Worm (Caenorhabditis elegans) whole organism, L4/young adult: ENCODE measurements around the gene C47E12.14.

ENCODE experiments used
- W03F9.2 ChIP-seq: fragments of 150-350 bp; optimal IDR thresholded peaks from 2 replicates; lab custom pipeline; 2014; ENCODE audit warnings: missing biosample characterization, missing genetic modification characterization
- dao-5 ChIP-seq: sonication (generic microtip); optimal IDR thresholded peaks from 2 replicates; lab custom pipeline; 2016; ENCODE audit warnings: missing genotype, missing genetic modification characterization, moderate library complexity, missing compliant biosample characterization
- him-1 ChIP-seq: sonication (generic microtip); optimal IDR thresholded peaks from 2 replicates; lab custom pipeline; 2016; ENCODE audit warnings: missing genotype, missing genetic modification reagents, missing genetic modification characterization, missing compliant biosample characterization

Gene C47E12.14

DNA sequence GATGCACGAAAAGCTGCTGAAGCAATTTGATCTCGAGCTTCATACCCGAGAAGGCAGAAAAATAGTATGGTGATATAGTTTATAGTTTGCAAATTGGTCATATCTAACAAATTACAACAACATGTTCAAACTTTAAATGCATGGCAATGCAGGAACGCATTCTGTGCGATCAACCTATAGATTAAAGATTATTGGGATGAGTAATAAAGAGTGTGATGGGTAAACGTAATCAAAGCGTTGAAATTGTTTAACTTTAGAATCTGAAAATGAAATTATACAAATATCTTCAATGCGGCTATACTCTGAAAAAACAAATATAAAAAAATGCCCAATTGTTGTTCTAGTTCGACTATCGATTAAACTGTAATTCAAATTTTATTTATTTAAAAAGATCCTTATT is at the start of gene C47E12.14:
C47E12.14 (minus strand) TSS at position 101 of the 400 bp plus-strand sequence.
- no peak for TF ChIP-seq W03F9.2 (tag; lab: Kevin White, UChicago)
- no peak for TF ChIP-seq him-1 (tag; lab: Kevin White, UChicago)
- TF ChIP-seq dao-5 (tag; lab: Kevin White, UChicago), result no peak

- TF ChIP-seq dao-5 (tag; lab: Kevin White, UChicago) (no peak), him-1 (tag; lab: Kevin White, UChicago) (no peak), W03F9.2 (tag; lab: Kevin White, UChicago) (no peak)
Observed at ce11 chrIV:10022991-10023390, 46.8 kb upstream of the C47E12.14 start, which contains the start of gene F44D12.8. F44D12.8 (plus strand) TSS chrIV:10023291.

ce11 chrIV:10021283-10021682 is 45.1 kb upstream of the C47E12.14 start, which contains the start of gene F44D12.19:
F44D12.19 (plus strand) TSS chrIV:10021583.
- no peak for TF ChIP-seq him-1 (tag; lab: Kevin White, UChicago)
- TF ChIP-seq dao-5 (tag; lab: Kevin White, UChicago), result no peak
- no peak for TF ChIP-seq W03F9.2 (tag; lab: Kevin White, UChicago)

ce11 chrIV:10017633-10018032 is 41.4 kb upstream of the C47E12.14 start, which contains the start of gene F44D12.2:
F44D12.2 (minus strand) TSS chrIV:10017733.
- TF ChIP-seq dao-5 (tag; lab: Kevin White, UChicago) (no peak), W03F9.2 (tag; lab: Kevin White, UChicago) (no peak), him-1 (tag; lab: Kevin White, UChicago) (no peak)

DNA sequence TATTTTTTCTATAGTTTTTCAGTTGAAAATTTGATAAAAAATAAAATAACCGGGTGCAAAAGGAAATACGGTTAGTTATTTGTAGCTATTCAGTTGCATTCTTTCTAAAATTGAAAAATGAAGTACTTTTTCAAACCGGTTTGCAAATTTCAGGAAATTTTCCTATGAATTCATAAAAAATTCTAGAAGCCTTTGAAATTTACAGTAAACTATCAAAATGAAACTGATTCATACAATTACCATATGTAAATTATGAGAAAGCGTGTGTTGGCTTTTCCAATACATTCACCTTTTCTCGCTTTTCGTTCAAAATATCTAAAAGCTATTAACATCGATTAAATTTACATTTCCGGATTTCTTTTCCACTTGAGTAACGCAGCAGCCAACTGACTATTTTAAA is 40.8 kb upstream of the C47E12.14 start, which contains the start of gene ent-7:
ent-7 (plus strand) TSS at position 301 of the 400 bp plus-strand sequence.
- TF ChIP-seq W03F9.2 (tag; lab: Kevin White, UChicago) (no peak), dao-5 (tag; lab: Kevin White, UChicago) (no peak), him-1 (tag; lab: Kevin White, UChicago) (no peak)

DNA sequence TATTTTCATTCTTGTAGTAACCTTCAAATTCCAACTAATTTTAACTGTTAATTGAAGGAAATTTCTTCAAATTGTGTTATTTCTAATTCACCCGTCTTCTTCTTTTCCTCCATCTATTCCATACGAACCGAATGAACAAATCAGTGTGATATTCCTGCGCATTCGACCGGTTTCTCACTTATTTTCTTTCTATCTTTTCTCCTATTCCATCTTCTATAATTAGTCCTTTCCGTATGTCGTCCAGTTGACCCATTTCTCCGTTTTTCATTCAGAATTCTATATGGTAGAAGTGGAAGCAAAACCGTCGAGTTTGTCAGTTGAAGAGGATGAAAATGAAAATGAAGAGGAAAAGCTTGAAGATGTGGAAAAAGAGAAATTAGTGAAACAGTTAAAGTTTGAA is 33.4 kb upstream of the C47E12.14 start, which contains the start of gene magu-4:
magu-4 (plus strand) TSS at position 218 of the 400 bp plus-strand sequence.
- TF ChIP-seq him-1 (tag; lab: Kevin White, UChicago), result no peak
- TF ChIP-seq W03F9.2 (tag; lab: Kevin White, UChicago), result no peak
- TF ChIP-seq dao-5 (tag; lab: Kevin White, UChicago), result no peak

- no peak for TF ChIP-seq W03F9.2 (tag; lab: Kevin White, UChicago)
Observed at ce11 chrIV:10007758-10008157, 31.6 kb upstream of the C47E12.14 start.

- TF ChIP-seq him-1 (tag; lab: Kevin White, UChicago), result no peak
- no peak for TF ChIP-seq dao-5 (tag; lab: Kevin White, UChicago)
- no peak for TF ChIP-seq W03F9.2 (tag; lab: Kevin White, UChicago)
Observed at ce11 chrIV:10006792-10007191, 30.6 kb upstream of the C47E12.14 start, which contains the start of gene C47E12.13. C47E12.13 (minus strand) TSS chrIV:10006892.

DNA sequence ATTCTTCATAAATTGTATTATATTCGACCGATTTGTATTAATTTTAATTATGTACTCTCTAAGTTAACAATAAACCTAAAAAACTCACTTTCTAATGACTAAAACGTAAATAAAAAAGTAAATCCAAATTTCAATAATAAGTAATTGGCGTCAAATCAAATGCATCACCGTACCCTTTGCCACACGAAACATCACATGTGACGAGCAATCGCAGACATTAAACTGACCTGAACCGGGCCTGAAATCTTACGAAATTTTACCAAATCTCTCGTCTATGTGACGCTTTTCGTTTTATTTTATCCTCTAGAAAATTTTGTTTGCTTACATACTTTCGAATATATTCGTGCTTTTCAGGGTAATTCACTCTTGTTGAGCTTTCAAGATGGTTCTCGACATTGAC is 27.2 kb upstream of the C47E12.14 start, which contains the start of the genes C47E12.2 and sars-1:
C47E12.2 (minus strand) TSS at position 131 of the 400 bp plus-strand sequence.
sars-1 (plus strand) TSS at position 355 of the 400 bp plus-strand sequence.
- no peak for TF ChIP-seq W03F9.2 (tag; lab: Kevin White, UChicago)
- no peak for TF ChIP-seq dao-5 (tag; lab: Kevin White, UChicago)
- TF ChIP-seq him-1 (tag; lab: Kevin White, UChicago), result no peak

DNA sequence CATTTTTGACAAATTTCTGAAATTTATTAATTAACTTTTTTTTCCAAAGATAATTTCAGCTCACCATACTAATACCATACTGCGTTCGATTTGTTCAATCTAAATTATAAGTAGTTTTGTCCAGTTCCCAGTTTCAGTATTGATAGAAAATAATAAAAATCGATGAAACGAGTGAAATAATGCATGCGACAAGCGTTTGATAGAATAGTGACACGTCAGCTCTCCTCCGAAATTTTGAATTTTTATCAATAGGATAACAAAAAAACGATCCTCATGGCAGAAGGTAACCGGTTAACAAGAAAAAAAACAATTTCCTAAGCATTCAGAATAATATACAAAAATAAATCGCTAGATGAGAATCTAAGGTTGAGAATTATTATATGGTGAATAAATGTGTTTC is 25.6 kb upstream of the C47E12.14 start, which contains the start of gene C47E12.3:
C47E12.3 (minus strand) TSS at position 101 of the 400 bp plus-strand sequence.
- no peak for TF ChIP-seq dao-5 (tag; lab: Kevin White, UChicago)
- TF ChIP-seq W03F9.2 (tag; lab: Kevin White, UChicago), result no peak
- TF ChIP-seq him-1 (tag; lab: Kevin White, UChicago), result no peak

DNA sequence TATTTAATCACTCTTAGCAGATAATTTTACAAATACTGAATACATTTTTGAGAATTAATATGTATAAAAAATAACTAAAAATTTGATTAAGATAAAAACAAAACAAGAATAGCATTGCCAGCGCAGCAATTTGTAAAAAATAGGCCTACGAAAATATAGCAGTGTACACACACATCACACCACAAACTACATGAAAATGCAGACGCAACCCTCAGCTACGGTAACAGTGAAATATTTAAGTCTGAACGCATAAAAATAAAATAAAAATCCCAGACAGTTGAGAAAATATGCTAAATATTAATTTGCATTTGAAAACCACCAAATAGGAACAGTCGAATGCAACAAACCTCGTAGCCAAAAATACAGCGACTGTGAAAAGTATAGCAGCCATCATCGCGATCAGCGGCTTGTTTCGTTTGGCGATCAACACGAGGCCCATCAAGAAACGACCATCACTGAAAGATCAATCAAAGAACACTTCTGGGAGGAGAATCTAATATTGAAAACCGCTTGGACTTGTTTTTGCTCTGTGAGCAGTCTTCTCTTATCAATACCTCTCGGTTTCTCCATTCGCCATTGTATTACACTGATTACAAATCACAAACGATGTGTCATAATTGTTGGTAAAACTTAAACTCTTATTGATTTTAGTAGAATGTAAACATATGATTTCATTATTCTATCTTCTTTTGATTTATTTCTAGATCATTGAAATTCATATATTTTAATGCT is 22.5 kb upstream of the C47E12.14 start, which contains the start of gene pyp-1:
pyp-1 (minus strand) TSS at position 439 of the 732 bp plus-strand sequence.
- no peak for TF ChIP-seq dao-5 (tag; lab: Kevin White, UChicago)
- no peak for TF ChIP-seq W03F9.2 (tag; lab: Kevin White, UChicago)
- no peak for TF ChIP-seq him-1 (tag; lab: Kevin White, UChicago)

DNA sequence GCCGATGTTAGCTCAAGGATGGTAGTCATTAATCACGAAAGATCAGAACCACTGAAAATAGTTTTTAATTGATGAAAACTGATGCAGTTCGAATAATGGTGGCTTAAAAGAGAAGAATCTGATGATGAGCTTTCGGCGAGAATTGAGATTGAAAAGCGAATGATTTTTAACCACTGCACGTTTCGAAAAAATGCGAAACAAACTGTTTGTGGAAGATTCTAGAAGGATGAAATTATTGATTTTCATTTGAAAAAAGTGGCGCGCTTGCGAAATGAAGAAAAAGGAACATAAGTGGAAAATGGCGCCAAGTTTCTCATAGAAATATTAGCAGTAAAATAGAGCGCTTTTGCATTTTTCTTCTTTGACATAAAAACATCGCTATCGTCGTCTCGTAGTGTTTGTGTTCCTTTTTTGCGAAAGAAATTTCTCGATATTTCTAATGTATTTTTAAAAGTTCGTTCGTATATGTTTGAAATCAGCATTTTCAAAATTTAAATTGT is 18.8 kb upstream of the C47E12.14 start, which contains the start of gene uba-1:
uba-1 (minus strand) TSS at position 51 of the 500 bp plus-strand sequence.
- TF ChIP-seq him-1 (tag; lab: Kevin White, UChicago) (no peak), dao-5 (tag; lab: Kevin White, UChicago) (no peak), W03F9.2 (tag; lab: Kevin White, UChicago) (peak; percentile 34)
